Fruit fly (Drosophila melanogaster) S2 (cell line): ENCODE data around the gene nrv2.

Experiments
- CG8478 ChIP-seq: fragments of >200 bp; optimal IDR thresholded peaks from 2 replicates; lab custom pipeline; 2018
- CTCF ChIP-seq, 2 experiments: fragments of >200 bp; optimal IDR thresholded peaks; 2 replicates each; lab custom pipeline; 2018

DNA sequence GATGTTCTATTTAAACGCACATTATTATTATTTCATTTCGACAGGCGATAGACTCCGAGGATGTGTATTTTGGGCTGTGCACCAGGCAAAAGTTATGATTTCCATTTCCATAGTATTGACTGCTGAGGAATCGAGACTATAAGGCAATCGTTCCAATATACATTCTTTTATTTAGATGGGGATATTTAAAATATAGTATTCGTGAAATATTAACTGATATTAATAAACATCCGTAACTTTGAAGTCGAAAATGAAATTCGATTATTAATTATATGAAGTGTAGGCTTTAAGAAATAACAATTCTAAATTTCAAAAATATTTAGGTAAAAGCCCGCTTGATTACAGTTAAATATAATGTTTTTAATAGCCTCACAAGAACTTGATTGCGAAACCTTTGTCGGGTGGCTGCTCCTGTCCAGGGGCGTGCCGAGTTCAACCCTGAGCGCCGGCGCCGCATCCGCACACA is 31.6 kb upstream of the nrv2 start:
- no peak for TF ChIP-seq CTCF (optimal IDR thresholded peaks at IDR 0.05; lab: Kevin White, UChicago)
- no peak for TF ChIP-seq CG8478 (lab: Kevin White, UChicago)
